Fruit fly (Drosophila melanogaster) whole organism, adult: Measurements from ENCODE around the gene Suv3.

ENCODE experiments used
- CG1620 ChIP-seq: fragments of 200-800 bp; sonication (Bioruptor generic); optimal IDR thresholded peaks from 2 replicates; lab custom pipeline; 2016; ENCODE audit warnings: missing biosample characterization, missing genetic modification characterization
- CG33017 ChIP-seq: fragments of 200-800 bp; sonication (Bioruptor generic); optimal IDR thresholded peaks from 2 replicates; lab custom pipeline; 2018; ENCODE audit warnings: missing biosample characterization, mild to moderate bottlenecking, missing genetic modification characterization, moderate library complexity
- Hr96 ChIP-seq: fragments of 200-800 bp; sonication (Bioruptor generic); optimal IDR thresholded peaks from 2 replicates; lab custom pipeline; 2016; ENCODE audit warnings: missing biosample characterization, missing genetic modification characterization
- bab1 ChIP-seq: fragments of 200-800 bp; sonication (Bioruptor generic); optimal IDR thresholded peaks from 3 replicates; lab custom pipeline; 2019; ENCODE audit warnings: missing biosample characterization, mild to moderate bottlenecking, missing genetic modification characterization, moderate library complexity
- cic ChIP-seq: fragments of 200-800 bp; sonication (Bioruptor generic); optimal IDR thresholded peaks from 2 replicates; lab custom pipeline; 2017; ENCODE audit warnings: missing biosample characterization, mild to moderate bottlenecking, missing genetic modification characterization, moderate library complexity

dm6 chr3R:4346636-4347035, 35.3 kb downstream of the Suv3 start, which contains the start of gene hkb:
- TF ChIP-seq CG33017 (tag; lab: Kevin White, UChicago): no peak
- no peak for TF ChIP-seq cic (GFP tag; lab: Kevin White, UChicago)
- TF ChIP-seq bab1: no peak
- TF ChIP-seq Hr96 (GFP tag; lab: Kevin White, UChicago): no peak
- TF ChIP-seq CG1620 (GFP tag; lab: Kevin White, UChicago): no peak
